Fruit fly (Drosophila melanogaster) whole organism, embryonic: ENCODE data around the gene Dh44.
A peak's percentile ranks its signal among the peaks of the same experiment; 100 is the strongest.

ENCODE experiments used
- Adf1 ChIP-seq: fragments of 200-800 bp; sonication (Bioruptor generic); IDR thresholded peaks from 2 replicates; pipeline ENCODE4 v1.3.6; 2022; ENCODE audit warnings: missing biosample characterization, missing genetic modification characterization
- Bteb2 ChIP-seq: fragments of 200-800 bp; sonication (Bioruptor generic); optimal IDR thresholded peaks from 2 replicates; lab custom pipeline; 2016; ENCODE audit warnings: missing biosample characterization, missing genetic modification characterization
- CG10321 ChIP-seq: fragments of 200-800 bp; sonication (Bioruptor generic); IDR thresholded peaks from 2 replicates; pipeline ENCODE4 v1.3.6; 2022; ENCODE audit warnings: missing biosample characterization, missing genetic modification characterization
- CG11560 ChIP-seq: fragments of 200-800 bp; sonication (Bioruptor generic); IDR thresholded peaks from 3 replicates; pipeline ENCODE4 v1.3.6; 2022; ENCODE audit warnings: missing biosample characterization, missing genetic modification characterization
- CG1233 ChIP-seq: fragments of 200-800 bp; sonication (Bioruptor generic); optimal IDR thresholded peaks from 4 replicates; lab custom pipeline; 2018; ENCODE audit warnings: missing biosample characterization, mild to moderate bottlenecking, missing genetic modification characterization
- CG12744 ChIP-seq: fragments of 200-800 bp; sonication (Bioruptor generic); optimal IDR thresholded peaks from 2 replicates; lab custom pipeline; 2016; ENCODE audit warnings: missing biosample characterization, missing genetic modification characterization
- CG14014 ChIP-seq: fragments of 200-800 bp; sonication (Bioruptor generic); IDR thresholded peaks from 2 replicates; pipeline ENCODE4 v1.3.6; 2022; ENCODE audit warnings: missing biosample characterization, missing genetic modification characterization
- CG15011 ChIP-seq: fragments of 200-800 bp; sonication (Bioruptor generic); optimal IDR thresholded peaks from 3 replicates; lab custom pipeline; 2018; ENCODE audit warnings: missing biosample characterization, mild to moderate bottlenecking, missing genetic modification characterization
- CG16815 ChIP-seq: fragments of 200-800 bp; sonication (Bioruptor generic); optimal IDR thresholded peaks from 3 replicates; lab custom pipeline; 2017; ENCODE audit warnings: missing biosample characterization, mild to moderate bottlenecking, missing genetic modification characterization
- CG17186 ChIP-seq: fragments of 200-800 bp; sonication (Bioruptor generic); optimal IDR thresholded peaks from 3 replicates; lab custom pipeline; 2017; ENCODE audit warnings: missing biosample characterization, missing genetic modification reagents, missing genetic modification characterization
- CG17359 ChIP-seq: fragments of 200-800 bp; sonication (Bioruptor generic); optimal IDR thresholded peaks from 3 replicates; lab custom pipeline; 2018; ENCODE audit warnings: missing biosample characterization, mild to moderate bottlenecking, missing genetic modification characterization, moderate library complexity
- CG2712 ChIP-seq: fragments of 200-800 bp; optimal IDR thresholded peaks from 3 replicates; lab custom pipeline; 2019; ENCODE audit warnings: missing biosample characterization, mild to moderate bottlenecking, missing genetic modification characterization, moderate library complexity
- CG30431 ChIP-seq: fragments of 200-800 bp; sonication (Bioruptor generic); optimal IDR thresholded peaks from 2 replicates; lab custom pipeline; 2017; ENCODE audit warnings: missing biosample characterization, missing genetic modification characterization
- CG31388 ChIP-seq: fragments of 200-800 bp; sonication (Bioruptor generic); optimal IDR thresholded peaks from 2 replicates; lab custom pipeline; 2016; ENCODE audit warnings: missing biosample characterization, missing genetic modification characterization
- CG3838 ChIP-seq: fragments of 200-800 bp; sonication (Bioruptor generic); optimal IDR thresholded peaks from 3 replicates; lab custom pipeline; 2016; ENCODE audit warnings: missing biosample characterization, missing genetic modification characterization
- CG4707 ChIP-seq: fragments of 200-800 bp; sonication (Bioruptor generic); optimal IDR thresholded peaks from 2 replicates; lab custom pipeline; 2018; ENCODE audit warnings: missing biosample characterization, mild to moderate bottlenecking, missing genetic modification characterization, moderate library complexity
- CG6683 ChIP-seq: fragments of 200-800 bp; sonication (Bioruptor generic); optimal IDR thresholded peaks from 2 replicates; lab custom pipeline; 2017; ENCODE audit warnings: missing biosample characterization, mild to moderate bottlenecking, missing genetic modification characterization, missing genetic modification reagents
- CG6813 ChIP-seq: fragments of 200-800 bp; sonication (Bioruptor generic); optimal IDR thresholded peaks from 2 replicates; lab custom pipeline; 2017; ENCODE audit warnings: missing biosample characterization, missing genetic modification characterization, mild to moderate bottlenecking, moderate library complexity, missing genetic modification reagents
- CG8089 ChIP-seq: fragments of 200-800 bp; sonication (Bioruptor generic); optimal IDR thresholded peaks from 3 replicates; lab custom pipeline; 2016; ENCODE audit warnings: missing biosample characterization, missing genetic modification characterization
- CG9215 ChIP-seq: fragments of 200-800 bp; sonication (Bioruptor generic); IDR thresholded peaks from 2 replicates; pipeline ENCODE4 v1.3.6; 2022; ENCODE audit warnings: missing biosample characterization, missing genetic modification characterization
- CG9609 ChIP-seq: fragments of 200-800 bp; sonication (Bioruptor generic); optimal IDR thresholded peaks from 3 replicates; lab custom pipeline; 2016; ENCODE audit warnings: missing biosample characterization, missing genetic modification characterization
- D19B ChIP-seq: fragments of 200-800 bp; sonication (Bioruptor generic); optimal IDR thresholded peaks from 2 replicates; lab custom pipeline; 2017; ENCODE audit warnings: missing biosample characterization, mild to moderate bottlenecking, missing genetic modification characterization
- Elba2 ChIP-seq: fragments of 200-800 bp; sonication (Bioruptor generic); optimal IDR thresholded peaks from 3 replicates; lab custom pipeline; 2016; ENCODE audit warnings: missing biosample characterization, missing genetic modification characterization
- Fer1 ChIP-seq: fragments of 200-800 bp; sonication (Bioruptor generic); optimal IDR thresholded peaks from 2 replicates; lab custom pipeline; 2017; ENCODE audit warnings: missing biosample characterization, mild to moderate bottlenecking, missing genetic modification characterization
- Fer2 ChIP-seq: fragments of 200-800 bp; sonication (Bioruptor generic); optimal IDR thresholded peaks from 2 replicates; lab custom pipeline; 2018; ENCODE audit warnings: missing biosample characterization, mild to moderate bottlenecking, missing genetic modification characterization, moderate library complexity
- GATAe ChIP-seq: fragments of 200-800 bp; sonication (Bioruptor generic); conservative IDR thresholded peaks from 2 replicates; pipeline ENCODE4 v1.3.6; 2022; ENCODE audit warnings: missing biosample characterization, missing genetic modification characterization
- HLH4C ChIP-seq: fragments of 200-800 bp; sonication (Bioruptor generic); IDR thresholded peaks from 3 replicates; pipeline ENCODE4 v1.3.6; 2022; ENCODE audit warnings: missing biosample characterization, missing genetic modification characterization; ENCODE audit not compliant: partially characterized antibody
- Hmr ChIP-seq: fragments of 200-800 bp; sonication (Bioruptor generic); optimal IDR thresholded peaks from 3 replicates; lab custom pipeline; 2017; ENCODE audit warnings: mild to moderate bottlenecking, missing biosample characterization, missing genetic modification reagents, missing genetic modification characterization
- Hsf ChIP-seq: fragments of 200-800 bp; sonication (Bioruptor generic); optimal IDR thresholded peaks from 3 replicates; lab custom pipeline; 2016; ENCODE audit warnings: missing biosample characterization, missing genetic modification characterization
- MBD-R2 ChIP-seq: fragments of 200-800 bp; sonication (Bioruptor generic); IDR thresholded peaks from 2 replicates; pipeline ENCODE4 v1.3.6; 2022; ENCODE audit warnings: missing biosample characterization, missing genetic modification characterization
- Vsx1 ChIP-seq: fragments of 200-800 bp; sonication (Bioruptor generic); optimal IDR thresholded peaks from 2 replicates; lab custom pipeline; 2017; ENCODE audit warnings: missing biosample characterization, mild to moderate bottlenecking, missing genetic modification characterization, missing genetic modification reagents
- Xrp1 ChIP-seq: fragments of 200-800 bp; sonication (Bioruptor generic); IDR thresholded peaks from 2 replicates; pipeline ENCODE4 v1.3.6; 2022; ENCODE audit warnings: missing biosample characterization, missing genetic modification characterization
- bigmax ChIP-seq: fragments of 200-800 bp; sonication (Bioruptor generic); optimal IDR thresholded peaks from 2 replicates; lab custom pipeline; 2018; ENCODE audit warnings: missing biosample characterization, mild to moderate bottlenecking, missing genetic modification characterization
- bsh ChIP-seq, 2 experiments: fragments of 200-800 bp; sonication (Bioruptor generic); optimal IDR thresholded peaks; 2 replicates each; lab custom pipeline; 2017 to 2018; ENCODE audit warnings: mild to moderate bottlenecking in 2 of 2, missing biosample characterization in 2 of 2, missing genetic modification characterization in 2 of 2, moderate library complexity in 1 of 2
- cas ChIP-seq: fragments of 200-800 bp; sonication (Bioruptor generic); IDR thresholded peaks from 2 replicates; pipeline ENCODE4 v1.3.6; 2022; ENCODE audit warnings: missing biosample characterization, missing genetic modification characterization
- ci ChIP-seq: fragments of 200-800 bp; sonication (Bioruptor generic); IDR thresholded peaks from 3 replicates; pipeline ENCODE4 v1.3.6; 2022; ENCODE audit warnings: missing biosample characterization, missing genetic modification characterization
- corto ChIP-seq: fragments of 200-800 bp; sonication (Bioruptor generic); optimal IDR thresholded peaks from 2 replicates; lab custom pipeline; 2016; ENCODE audit warnings: missing biosample characterization, mild to moderate bottlenecking, missing genetic modification characterization, moderate library complexity
- dmrt99B ChIP-seq: fragments of 200-800 bp; sonication (Bioruptor generic); optimal IDR thresholded peaks from 2 replicates; lab custom pipeline; 2018; ENCODE audit warnings: missing biosample characterization, mild to moderate bottlenecking, missing genetic modification characterization, moderate library complexity
- gsb ChIP-seq: fragments of 200-800 bp; sonication (Bioruptor generic); IDR thresholded peaks from 2 replicates; pipeline ENCODE4 v1.3.6; 2022; ENCODE audit warnings: missing biosample characterization, missing genetic modification characterization
- gt ChIP-seq: fragments of 200-800 bp; sonication (Bioruptor generic); IDR thresholded peaks from 2 replicates; pipeline ENCODE4 v1.3.6; 2022; ENCODE audit warnings: missing biosample characterization, missing genetic modification characterization
- inv ChIP-seq: fragments of 200-800 bp; sonication (Bioruptor generic); IDR thresholded peaks from 2 replicates; pipeline ENCODE4 v1.3.6; 2022; ENCODE audit warnings: missing biosample characterization, missing genetic modification characterization; ENCODE audit not compliant: partially characterized antibody
- mld ChIP-seq: fragments of 200-800 bp; sonication (Bioruptor generic); IDR thresholded peaks from 3 replicates; pipeline ENCODE4 v1.3.6; 2022; ENCODE audit warnings: missing biosample characterization, missing genetic modification characterization; ENCODE audit not compliant: partially characterized antibody
- nmo ChIP-seq: fragments of 200-800 bp; sonication (Bioruptor generic); optimal IDR thresholded peaks from 2 replicates; lab custom pipeline; 2018; ENCODE audit warnings: missing biosample characterization, mild to moderate bottlenecking, missing genetic modification characterization, moderate library complexity
- pb ChIP-seq: fragments of 200-800 bp; sonication (Bioruptor generic); optimal IDR thresholded peaks from 3 replicates; lab custom pipeline; 2016; ENCODE audit warnings: missing biosample characterization, missing genetic modification characterization
- pho ChIP-seq: fragments of 200-800 bp; sonication (Bioruptor generic); optimal IDR thresholded peaks from 2 replicates; lab custom pipeline; 2016; ENCODE audit warnings: missing biosample characterization, missing genetic modification characterization
- pzg ChIP-seq: fragments of 200-800 bp; sonication (Bioruptor generic); optimal IDR thresholded peaks from 3 replicates; lab custom pipeline; 2018; ENCODE audit warnings: missing biosample characterization, mild to moderate bottlenecking, missing genetic modification characterization, moderate library complexity
- sens ChIP-seq: fragments of 200-800 bp; sonication (Bioruptor generic); peaks from one replicate; lab custom pipeline; 2016; ENCODE audit warnings: missing biosample characterization, missing genetic modification characterization
- sens-2 ChIP-seq: fragments of 200-800 bp; sonication (Bioruptor generic); IDR thresholded peaks from 2 replicates; pipeline ENCODE4 v1.3.6; 2022; ENCODE audit warnings: missing biosample characterization, missing genetic modification characterization
- shn ChIP-seq: fragments of 200-800 bp; sonication (Bioruptor generic); optimal IDR thresholded peaks from 3 replicates; lab custom pipeline; 2016; ENCODE audit warnings: missing biosample characterization, missing genetic modification characterization
- sug ChIP-seq: fragments of 200-800 bp; optimal IDR thresholded peaks from 2 replicates; lab custom pipeline; 2019; ENCODE audit warnings: missing biosample characterization, mild to moderate bottlenecking, missing genetic modification characterization, moderate library complexity
- unc-4 ChIP-seq: fragments of 200-800 bp; sonication (Bioruptor generic); IDR thresholded peaks from 2 replicates; pipeline ENCODE4 v1.3.6; 2022; ENCODE audit warnings: missing biosample characterization, missing genetic modification characterization; ENCODE audit not compliant: partially characterized antibody

Gene Dh44

DNA sequence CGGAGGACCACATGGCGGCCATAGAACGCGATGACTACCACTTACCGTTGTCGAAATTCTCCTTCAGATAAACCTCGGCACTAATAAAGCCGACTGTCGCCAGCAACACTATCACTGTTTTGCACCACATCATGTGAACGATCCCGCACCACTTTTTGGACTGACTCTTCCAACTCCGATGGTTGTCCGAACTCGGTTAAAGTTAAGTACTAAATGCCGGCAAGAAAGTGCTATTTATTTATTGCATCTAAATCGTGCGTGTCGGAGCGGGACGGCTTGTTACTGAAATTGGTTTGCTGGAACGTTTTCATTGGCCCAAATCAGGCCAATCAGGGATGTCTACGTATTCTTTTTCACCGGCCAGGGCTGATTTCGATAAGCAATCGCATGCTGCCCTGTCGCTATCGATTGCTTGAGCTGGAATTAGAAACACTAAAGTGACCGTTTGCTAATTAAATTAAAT, 7.3 kb upstream of the Dh44 start, which contains the start of gene Calr (continued):
- TF ChIP-seq Elba2, result no peak
- no peak for TF ChIP-seq bigmax
- TF ChIP-seq CG16815, result no peak
- TF ChIP-seq CG11560, result no peak
- TF ChIP-seq pzg, result peak; percentile 83
- no peak for TF ChIP-seq sens-2 (GFP tag; lab: Robert Waterston, UW)
- TF ChIP-seq CG30431 (GFP tag; lab: Kevin White, UChicago), result no peak
- TF ChIP-seq inv (GFP tag; lab: Robert Waterston, UW), result no peak
- TF ChIP-seq nmo (GFP tag; lab: Kevin White, UChicago), result peak; percentile 47
- TF ChIP-seq unc-4 (GFP tag; lab: Robert Waterston, UW), result no peak
- no peak for TF ChIP-seq Xrp1
- no peak for TF ChIP-seq Adf1 (GFP tag; lab: Robert Waterston, UW)
- TF ChIP-seq CG14014 (GFP tag; lab: Robert Waterston, UW), result no peak
- TF ChIP-seq CG17186 (GFP tag; lab: Kevin White, UChicago), result no peak
- no peak for TF ChIP-seq pb
- TF ChIP-seq cas (GFP tag; lab: Robert Waterston, UW), result no peak
- TF ChIP-seq Hsf (GFP tag; lab: Kevin White, UChicago), result no peak
- TF ChIP-seq dmrt99B (tag; lab: Kevin White, UChicago), result no peak
- peak; percentile 27 for TF ChIP-seq CG4707 (GFP tag; lab: Kevin White, UChicago)
- TF ChIP-seq GATAe (GFP tag; lab: Robert Waterston, UW), result no peak
- peak; percentile 43 for TF ChIP-seq shn (GFP tag; lab: Kevin White, UChicago)
- peak in 1 of 2 experiments; percentile 9 for TF ChIP-seq bsh (GFP tag; optimal IDR thresholded peaks at IDR 0.05; lab: Kevin White, UChicago)
- no peak for TF ChIP-seq CG6683 (GFP tag; lab: Kevin White, UChicago)
- TF ChIP-seq CG9215 (GFP tag; lab: Robert Waterston, UW), result no peak
- TF ChIP-seq CG17359 (tag; lab: Kevin White, UChicago), result no peak
- TF ChIP-seq CG12744, result no peak
- TF ChIP-seq sens, result peak; percentile 88
- TF ChIP-seq ci (GFP tag; lab: Robert Waterston, UW), result no peak
- peak; percentile 35 for TF ChIP-seq sug (tag; lab: Kevin White, UChicago)
- peak; percentile 72 for TF ChIP-seq Hmr
- no peak for TF ChIP-seq pho (GFP tag; lab: Kevin White, UChicago)
- TF ChIP-seq CG9609, result peak; percentile 18
- no peak for TF ChIP-seq gsb (GFP tag; lab: Robert Waterston, UW)
- no peak for TF ChIP-seq Fer2
- peak; percentile 39 for TF ChIP-seq CG1233 (GFP tag; lab: Kevin White, UChicago)
- TF ChIP-seq CG31388 (GFP tag; lab: Kevin White, UChicago), result no peak
- no peak for TF ChIP-seq D19B (GFP tag; lab: Kevin White, UChicago)
- TF ChIP-seq Bteb2 (GFP tag; lab: Kevin White, UChicago), result no peak
- TF ChIP-seq MBD-R2 (GFP tag; lab: Robert Waterston, UW), result no peak
- peak; percentile 72 for TF ChIP-seq Fer1 (GFP tag; lab: Kevin White, UChicago)
- no peak for TF ChIP-seq CG10321 (GFP tag; lab: Robert Waterston, UW)
- peak; percentile 10 for TF ChIP-seq CG6813 (GFP tag; lab: Kevin White, UChicago)
- TF ChIP-seq Vsx1 (GFP tag; lab: Kevin White, UChicago), result peak; percentile 46
- no peak for TF ChIP-seq corto (GFP tag; lab: Kevin White, UChicago)
- TF ChIP-seq HLH4C, result no peak
- TF ChIP-seq gt (GFP tag; lab: Robert Waterston, UW), result no peak
- TF ChIP-seq CG3838, result no peak
- no peak for TF ChIP-seq CG8089 (GFP tag; lab: Kevin White, UChicago)
- no peak for TF ChIP-seq CG15011 (GFP tag; lab: Kevin White, UChicago)
- no peak for TF ChIP-seq mld
- peak; percentile 53 for TF ChIP-seq CG2712 (tag; lab: Kevin White, UChicago)
